Worm (Caenorhabditis elegans): ENCODE data around the gene nhr-145.

DNA sequence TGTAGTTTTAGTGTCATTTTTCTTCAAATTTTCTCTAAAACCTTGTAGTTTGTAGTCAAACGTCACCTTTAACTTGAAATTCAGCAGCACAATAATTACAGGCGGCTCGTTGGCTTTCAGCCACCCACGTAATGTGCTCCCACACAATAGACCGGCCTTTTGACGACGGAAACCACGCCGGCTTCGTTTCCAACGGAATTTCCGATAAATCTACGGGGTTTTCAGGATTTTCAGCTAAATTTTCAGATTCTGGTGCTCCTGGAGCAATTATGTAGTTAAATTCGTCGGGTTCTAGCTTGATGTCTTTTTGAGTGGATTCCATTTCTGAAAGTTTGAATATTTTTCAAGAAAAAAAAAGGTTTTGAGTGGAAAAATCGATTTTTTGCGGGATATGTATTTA is 37.1 kb downstream of the nhr-145 start, which contains the start of gene bed-1:
- TF ChIP-seq elt-2 (tag; optimal IDR thresholded peaks at IDR 0.05) (no peak), unc-55 (GFP tag; optimal IDR thresholded peaks at IDR 0.05) (no peak), ama-1 (optimal IDR thresholded peaks at IDR 0.05) (no peak), ceh-19 (GFP tag; optimal IDR thresholded peaks at IDR 0.05) (no peak), pha-4 (tag; optimal IDR thresholded peaks at IDR 0.05) (no peak), mec-3 (tag; optimal IDR thresholded peaks at IDR 0.05; ENCODE audit: borderline replicate concordance) (no peak), F13H6.1 (tag; optimal IDR thresholded peaks at IDR 0.05) (no peak), npax-4 (tag; optimal IDR thresholded peaks at IDR 0.05) (no peak), ceh-14 (tag; optimal IDR thresholded peaks at IDR 0.05) (no peak), tbx-2 (tag; optimal IDR thresholded peaks at IDR 0.05) (no peak), ceh-22 (tag; optimal IDR thresholded peaks at IDR 0.05) (no peak), eyg-1 (tag; optimal IDR thresholded peaks at IDR 0.05) (no peak), ttx-3 (tag; optimal IDR thresholded peaks at IDR 0.05) (no peak)
